Fruit fly (Drosophila melanogaster) whole organism, pupa: Measurements from ENCODE around the gene sra.

Source experiments
- Ets98B ChIP-seq: fragments of 200-800 bp; sonication (Bioruptor generic); IDR thresholded peaks from 2 replicates; pipeline ENCODE4 v1.3.6; 2022; ENCODE audit warnings: missing biosample characterization, missing genetic modification characterization
- Pif1B ChIP-seq: fragments of 200-800 bp; sonication (Bioruptor generic); optimal IDR thresholded peaks from 3 replicates; lab custom pipeline; 2016; ENCODE audit warnings: missing biosample characterization, missing genetic modification characterization
- gl ChIP-seq: fragments of 200-800 bp; sonication (Bioruptor generic); optimal IDR thresholded peaks from 2 replicates; lab custom pipeline; 2018; ENCODE audit warnings: missing biosample characterization, mild to moderate bottlenecking, missing genetic modification characterization
- rn ChIP-seq: fragments of 200-800 bp; sonication (Bioruptor generic); IDR thresholded peaks from 2 replicates; pipeline ENCODE4 v1.3.6; 2022; ENCODE audit warnings: missing biosample characterization, missing genetic modification characterization

dm6 chr3R:16213792-16214473 is 27.1 kb downstream of the sra start:
- TF ChIP-seq gl (tag; lab: Kevin White, UChicago) (no peak), rn (no peak), Ets98B (no peak), Pif1B (GFP tag; lab: Kevin White, UChicago) (no peak)
